Worm (Caenorhabditis elegans): Measurements from ENCODE around the gene T08G5.3.

ce11 chrV:13992485-13992884, 34.8 kb downstream of the T08G5.3 start, which contains the start of gene droe-4:
- no peak for TF ChIP-seq lin-11 (tag; optimal IDR thresholded peaks at IDR 0.05)
- TF ChIP-seq nhr-23 (tag; optimal IDR thresholded peaks at IDR 0.05): no peak
- no peak for TF ChIP-seq egl-27 (tag; optimal IDR thresholded peaks at IDR 0.05)
- no peak for TF ChIP-seq ztf-11 (tag; optimal IDR thresholded peaks at IDR 0.05)
- no peak for TF ChIP-seq skn-1 (tag; optimal IDR thresholded peaks at IDR 0.05)
- no peak for TF ChIP-seq snpc-4 (tag; optimal IDR thresholded peaks at IDR 0.05)
- TF ChIP-seq nhr-6 (tag; optimal IDR thresholded peaks at IDR 0.05): no peak
- no peak for TF ChIP-seq nhr-77 (tag; optimal IDR thresholded peaks at IDR 0.05)
- no peak for TF ChIP-seq blmp-1 (tag; optimal IDR thresholded peaks at IDR 0.05; ENCODE audit: insufficient read depth)
- no peak for TF ChIP-seq nhr-12 (tag; optimal IDR thresholded peaks at IDR 0.05)
- no peak for TF ChIP-seq lin-39 (tag; optimal IDR thresholded peaks at IDR 0.05)
- TF ChIP-seq sem-4 (tag; optimal IDR thresholded peaks at IDR 0.05): no peak

Measured in whole organism, L2 larva.